Fruit fly (Drosophila melanogaster) whole organism, embryonic: ENCODE data around the gene CG31883.
A peak's percentile ranks its signal among the peaks of the same experiment; 100 is the strongest.

Experiments used
- Antp ChIP-seq: fragments of 200-800 bp; sonication (Bioruptor generic); optimal IDR thresholded peaks from 3 replicates; lab custom pipeline; 2016; ENCODE audit warnings: missing biosample characterization, missing genetic modification characterization
- CG10147 ChIP-seq: fragments of 200-800 bp; sonication (Bioruptor generic); optimal IDR thresholded peaks from 2 replicates; lab custom pipeline; 2019; ENCODE audit warnings: missing biosample characterization, mild to moderate bottlenecking, missing genetic modification characterization, moderate library complexity
- CG10979 ChIP-seq: fragments of 200-800 bp; sonication (Bioruptor generic); optimal IDR thresholded peaks from 2 replicates; lab custom pipeline; 2018; ENCODE audit warnings: missing biosample characterization, mild to moderate bottlenecking, missing genetic modification characterization, moderate library complexity
- CG12769 ChIP-seq: fragments of 200-800 bp; sonication (Bioruptor generic); optimal IDR thresholded peaks from 2 replicates; lab custom pipeline; 2019; ENCODE audit warnings: missing biosample characterization, mild to moderate bottlenecking, missing genetic modification characterization, moderate library complexity
- CG13894 ChIP-seq: fragments of 200-800 bp; sonication (Bioruptor generic); optimal IDR thresholded peaks from 3 replicates; lab custom pipeline; 2018; ENCODE audit warnings: missing biosample characterization, mild to moderate bottlenecking, missing genetic modification characterization, moderate library complexity
- CG14441 ChIP-seq: fragments of 200-800 bp; sonication (Bioruptor generic); IDR thresholded peaks from 2 replicates; pipeline ENCODE4 v1.3.6; 2022; ENCODE audit warnings: missing biosample characterization, missing genetic modification characterization
- CG15269 ChIP-seq: fragments of 200-800 bp; sonication (Bioruptor generic); optimal IDR thresholded peaks from 2 replicates; lab custom pipeline; 2018; ENCODE audit warnings: missing biosample characterization, mild to moderate bottlenecking, missing genetic modification characterization, moderate library complexity
- CG16863 ChIP-seq: fragments of 200-800 bp; sonication (Bioruptor generic); optimal IDR thresholded peaks from 3 replicates; lab custom pipeline; 2016; ENCODE audit warnings: missing biosample characterization, missing genetic modification characterization
- CG17361 ChIP-seq: fragments of 200-800 bp; sonication (Bioruptor generic); IDR thresholded peaks from 3 replicates; pipeline ENCODE4 v1.3.6; 2022; ENCODE audit warnings: missing biosample characterization, missing genetic modification characterization
- CG1832 ChIP-seq: fragments of 200-800 bp; sonication (Bioruptor generic); optimal IDR thresholded peaks from 2 replicates; lab custom pipeline; 2017; ENCODE audit warnings: missing biosample characterization, mild to moderate bottlenecking, missing genetic modification characterization, inconsistent platforms
- CG30431 ChIP-seq: fragments of 200-800 bp; sonication (Bioruptor generic); optimal IDR thresholded peaks from 2 replicates; lab custom pipeline; 2017; ENCODE audit warnings: missing biosample characterization, missing genetic modification characterization
- CG33213 ChIP-seq: fragments of 200-800 bp; sonication (Bioruptor generic); optimal IDR thresholded peaks from 3 replicates; lab custom pipeline; 2016; ENCODE audit warnings: missing biosample characterization, missing genetic modification characterization
- CG4424 ChIP-seq: fragments of 200-800 bp; sonication (Bioruptor generic); optimal IDR thresholded peaks from 3 replicates; lab custom pipeline; 2016; ENCODE audit warnings: missing biosample characterization, missing genetic modification characterization
- CG5180 ChIP-seq: fragments of 200-800 bp; sonication (Bioruptor generic); optimal IDR thresholded peaks from 3 replicates; lab custom pipeline; 2017; ENCODE audit warnings: missing biosample characterization, missing genetic modification characterization, mild to moderate bottlenecking, moderate library complexity, missing genetic modification reagents
- CG6765 ChIP-seq: fragments of 200-800 bp; sonication (Bioruptor generic); optimal IDR thresholded peaks from 3 replicates; lab custom pipeline; 2017; ENCODE audit warnings: missing biosample characterization, mild to moderate bottlenecking, missing genetic modification characterization
- CG7271 ChIP-seq: fragments of 200-800 bp; sonication (Bioruptor generic); optimal IDR thresholded peaks from 2 replicates; lab custom pipeline; 2018; ENCODE audit warnings: missing biosample characterization, mild to moderate bottlenecking, missing genetic modification characterization, moderate library complexity
- CG7963 ChIP-seq: fragments of 200-800 bp; sonication (Bioruptor generic); IDR thresholded peaks from 3 replicates; pipeline ENCODE4 v1.3.6; 2022; ENCODE audit warnings: missing biosample characterization, missing genetic modification characterization; ENCODE audit not compliant: partially characterized antibody
- CG8359 ChIP-seq: fragments of 200-800 bp; sonication (Bioruptor generic); optimal IDR thresholded peaks from 2 replicates; lab custom pipeline; 2017; ENCODE audit warnings: missing biosample characterization, mild to moderate bottlenecking, missing genetic modification characterization, borderline replicate concordance
- CG8944 ChIP-seq: fragments of 200-800 bp; sonication (Bioruptor generic); optimal IDR thresholded peaks from 3 replicates; lab custom pipeline; 2016; ENCODE audit warnings: missing biosample characterization, missing genetic modification characterization
- CHES-1-like ChIP-seq: fragments of 200-800 bp; sonication (Bioruptor generic); optimal IDR thresholded peaks from 2 replicates; lab custom pipeline; 2016; ENCODE audit warnings: missing biosample characterization, missing genetic modification characterization
- D ChIP-seq, 2 experiments: fragments of 200-800 bp in 1 of 2; fragments of >200 bp in 1 of 2; sonication (Bioruptor generic) in 1 of 2; optimal IDR thresholded peaks; 2 replicates in 1 of 2; 3 replicates in 1 of 2; lab custom pipeline; 2017; ENCODE audit warnings: mild to moderate bottlenecking in 1 of 2, missing biosample characterization in 1 of 2, missing genetic modification characterization in 1 of 2, missing genetic modification reagents in 1 of 2
- Dll ChIP-seq: fragments of 200-800 bp; sonication (Bioruptor generic); IDR thresholded peaks from 4 replicates; pipeline ENCODE4 v1.3.6; 2022; ENCODE audit warnings: missing biosample characterization, missing genetic modification characterization; ENCODE audit not compliant: partially characterized antibody
- Fer2 ChIP-seq: fragments of 200-800 bp; sonication (Bioruptor generic); optimal IDR thresholded peaks from 2 replicates; lab custom pipeline; 2018; ENCODE audit warnings: missing biosample characterization, mild to moderate bottlenecking, missing genetic modification characterization, moderate library complexity
- HLH54F ChIP-seq: fragments of 200-800 bp; sonication (Bioruptor generic); optimal IDR thresholded peaks from 3 replicates; lab custom pipeline; 2016; ENCODE audit warnings: missing biosample characterization, missing genetic modification characterization
- HLHmδ ChIP-seq: fragments of 200-800 bp; sonication (Bioruptor generic); optimal IDR thresholded peaks from 2 replicates; lab custom pipeline; 2018; ENCODE audit warnings: missing biosample characterization, mild to moderate bottlenecking, missing genetic modification characterization, moderate library complexity
- HmgD ChIP-seq: fragments of 200-800 bp; sonication (Bioruptor generic); optimal IDR thresholded peaks from 3 replicates; lab custom pipeline; 2016; ENCODE audit warnings: missing biosample characterization, missing genetic modification characterization
- HmgZ ChIP-seq: fragments of 200-800 bp; sonication (Bioruptor generic); optimal IDR thresholded peaks from 2 replicates; lab custom pipeline; 2018; ENCODE audit warnings: missing biosample characterization, mild to moderate bottlenecking, missing genetic modification characterization
- Hmx ChIP-seq: fragments of 200-800 bp; sonication (Bioruptor generic); optimal IDR thresholded peaks from 2 replicates; lab custom pipeline; 2016; ENCODE audit warnings: missing biosample characterization, missing genetic modification characterization
- Lim3 ChIP-seq: fragments of 200-800 bp; sonication (Bioruptor generic); IDR thresholded peaks from 2 replicates; pipeline ENCODE4 v1.3.6; 2022; ENCODE audit warnings: missing biosample characterization, missing genetic modification characterization
- Myb ChIP-seq: fragments of 200-800 bp; sonication (Bioruptor generic); optimal IDR thresholded peaks from 2 replicates; lab custom pipeline; 2016; ENCODE audit warnings: missing biosample characterization, missing genetic modification characterization
- Neu2 ChIP-seq: fragments of 200-800 bp; sonication (Bioruptor generic); optimal IDR thresholded peaks from 3 replicates; lab custom pipeline; 2016; ENCODE audit warnings: missing biosample characterization, missing genetic modification characterization, borderline replicate concordance
- Optix ChIP-seq: fragments of 200-800 bp; sonication (Bioruptor generic); IDR thresholded peaks from 3 replicates; pipeline ENCODE4 v1.3.6; 2022; ENCODE audit warnings: missing biosample characterization, missing genetic modification characterization
- Sox100B ChIP-seq: fragments of 200-800 bp; sonication (Bioruptor generic); optimal IDR thresholded peaks from 3 replicates; lab custom pipeline; 2018; ENCODE audit warnings: missing biosample characterization, mild to moderate bottlenecking, missing genetic modification characterization
- al ChIP-seq: fragments of 200-800 bp; sonication (Bioruptor generic); IDR thresholded peaks from 2 replicates; pipeline ENCODE4 v1.3.6; 2022; ENCODE audit warnings: missing biosample characterization, missing genetic modification characterization
- ash1 ChIP-seq: fragments of 200-800 bp; sonication (Bioruptor generic); optimal IDR thresholded peaks from 2 replicates; lab custom pipeline; 2018; ENCODE audit warnings: missing biosample characterization, mild to moderate bottlenecking, missing genetic modification characterization
- az2 ChIP-seq: fragments of 200-800 bp; sonication (Bioruptor generic); optimal IDR thresholded peaks from 3 replicates; lab custom pipeline; 2016; ENCODE audit warnings: missing biosample characterization, missing genetic modification characterization
- chinmo ChIP-seq: fragments of 200-800 bp; sonication (Bioruptor generic); IDR thresholded peaks from 4 replicates; pipeline ENCODE4 v1.3.6; 2022; ENCODE audit warnings: missing biosample characterization, missing genetic modification characterization; ENCODE audit not compliant: partially characterized antibody
- ewg ChIP-seq: fragments of 200-800 bp; sonication (Bioruptor generic); optimal IDR thresholded peaks from 3 replicates; lab custom pipeline; 2017; ENCODE audit warnings: mild to moderate bottlenecking, missing biosample characterization, missing genetic modification reagents, missing genetic modification characterization
- fru ChIP-seq: fragments of >200 bp; optimal IDR thresholded peaks from 2 replicates; lab custom pipeline; 2017
- gfzf ChIP-seq: fragments of 200-800 bp; sonication (Bioruptor generic); optimal IDR thresholded peaks from 2 replicates; lab custom pipeline; 2016; ENCODE audit warnings: missing biosample characterization, mild to moderate bottlenecking, missing genetic modification characterization, moderate library complexity
- lola ChIP-seq, 3 experiments: fragments of >200 bp in 2 of 3; fragments of 200-800 bp in 1 of 3; sonication (Bioruptor generic) in 1 of 3; optimal IDR thresholded peaks; 2 replicates each; lab custom pipeline; 2017 to 2019; ENCODE audit warnings: missing biosample characterization in 3 of 3, missing genetic modification characterization in 3 of 3, mild to moderate bottlenecking in 1 of 3, moderate library complexity in 1 of 3
- mam ChIP-seq: fragments of 200-800 bp; sonication (Bioruptor generic); optimal IDR thresholded peaks from 3 replicates; lab custom pipeline; 2016; ENCODE audit warnings: missing biosample characterization, missing genetic modification characterization
- nau ChIP-seq: fragments of 200-800 bp; sonication (Bioruptor generic); optimal IDR thresholded peaks from 3 replicates; lab custom pipeline; 2017; ENCODE audit warnings: missing biosample characterization, mild to moderate bottlenecking, missing genetic modification characterization, missing genetic modification reagents
- pfk ChIP-seq: fragments of 200-800 bp; sonication (Bioruptor generic); optimal IDR thresholded peaks from 2 replicates; lab custom pipeline; 2018; ENCODE audit warnings: missing biosample characterization, mild to moderate bottlenecking, missing genetic modification characterization, moderate library complexity
- slbo ChIP-seq: fragments of 200-800 bp; sonication (Bioruptor generic); IDR thresholded peaks from 2 replicates; pipeline ENCODE4 v1.3.6; 2022; ENCODE audit warnings: missing biosample characterization, missing genetic modification characterization
- tap ChIP-seq: fragments of 200-800 bp; optimal IDR thresholded peaks from 3 replicates; lab custom pipeline; 2019; ENCODE audit warnings: missing biosample characterization, mild to moderate bottlenecking, missing genetic modification characterization, moderate library complexity
- vvl ChIP-seq: fragments of 200-800 bp; sonication (Bioruptor generic); IDR thresholded peaks from 2 replicates; pipeline ENCODE4 v1.3.6; 2022; ENCODE audit warnings: missing biosample characterization, missing genetic modification characterization
- z ChIP-seq: fragments of 200-800 bp; sonication (Bioruptor generic); IDR thresholded peaks from 3 replicates; pipeline ENCODE4 v1.3.6; 2022; ENCODE audit warnings: missing biosample characterization, missing genetic modification characterization

The CG31883 gene

DNA sequence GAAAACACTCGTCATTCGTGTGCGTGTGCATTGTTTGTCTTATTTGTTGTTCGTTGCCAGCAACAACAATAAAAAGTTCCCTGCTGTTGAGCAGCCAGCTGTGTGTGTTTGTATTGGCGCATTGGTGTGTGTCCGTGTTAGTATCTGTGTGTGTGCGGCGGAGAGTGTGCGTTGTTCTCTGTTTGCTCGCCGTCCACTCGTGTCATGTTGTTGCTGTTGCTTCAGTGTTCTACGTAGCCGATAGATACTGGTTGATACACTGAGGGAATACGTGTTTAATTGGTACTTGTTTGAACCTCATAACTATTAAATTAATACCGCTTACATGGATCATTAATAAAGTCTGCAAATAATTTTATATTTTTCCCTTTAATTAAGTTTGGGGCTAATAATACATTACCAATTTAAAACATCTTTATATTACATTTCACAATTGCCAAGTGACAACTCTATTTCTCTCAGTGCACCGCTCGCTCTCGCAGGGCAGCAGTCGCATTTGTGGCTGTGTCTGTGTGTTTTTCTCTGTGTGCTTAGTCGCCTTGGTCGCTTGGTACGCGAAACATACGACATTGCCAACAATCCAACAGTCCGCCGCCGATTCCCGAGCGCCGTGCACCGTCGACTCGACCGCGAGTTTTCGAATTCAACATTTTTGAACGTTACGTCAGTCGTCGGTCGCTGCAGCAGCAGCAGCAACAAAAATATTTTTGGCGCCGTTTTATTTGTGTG is 40.2 kb downstream of the CG31883 start, which contains the start of gene brwl (continued):
- peak; percentile 99 for TF ChIP-seq vvl (GFP tag; lab: Robert Waterston, UW)
- peak; percentile 98 for TF ChIP-seq CG10147 (GFP tag; lab: Kevin White, UChicago)
- TF ChIP-seq HmgD (GFP tag; lab: Kevin White, UChicago) = peak; percentile 95
- TF ChIP-seq al (GFP tag; lab: Robert Waterston, UW) = peak; percentile 97
- TF ChIP-seq CG8944 = peak; percentile 97
- TF ChIP-seq Fer2 = peak; percentile 94
- TF ChIP-seq CG13894 = peak; percentile 97
- peak; percentile 97 for TF ChIP-seq CG33213 (GFP tag; lab: Kevin White, UChicago)
- TF ChIP-seq CG5180 (GFP tag; lab: Kevin White, UChicago) = peak; percentile 93
- peak; percentile 85 for TF ChIP-seq HLHmδ (GFP tag; lab: Kevin White, UChicago)
- peak; percentile 93 for TF ChIP-seq D (optimal IDR thresholded peaks at IDR 0.05; lab: Kevin White, UChicago)
- peak; percentile 99 for TF ChIP-seq D (GFP tag; optimal IDR thresholded peaks at IDR 0.05; lab: Kevin White, UChicago)
- peak; percentile 100 for TF ChIP-seq nau (GFP tag; lab: Kevin White, UChicago)
- peak; percentile 71 for TF ChIP-seq ash1 (GFP tag; lab: Kevin White, UChicago)
- peak; percentile 99 for TF ChIP-seq HmgZ (tag; lab: Kevin White, UChicago)
- TF ChIP-seq chinmo (GFP tag; lab: Robert Waterston, UW) = peak; percentile 89
- peak; percentile 95 for TF ChIP-seq Hmx (GFP tag; lab: Kevin White, UChicago)
- TF ChIP-seq CG1832 (GFP tag; lab: Kevin White, UChicago) = no peak
- TF ChIP-seq az2 (GFP tag; lab: Kevin White, UChicago) = peak; percentile 99
- TF ChIP-seq gfzf (GFP tag; lab: Kevin White, UChicago) = peak; percentile 24
- no peak for TF ChIP-seq CG7963
- peak; percentile 94 for TF ChIP-seq CG8359
- peak; percentile 98 for TF ChIP-seq slbo (GFP tag; lab: Robert Waterston, UW)
- TF ChIP-seq mam (GFP tag; lab: Kevin White, UChicago) = peak; percentile 98
- TF ChIP-seq fru (lab: Kevin White, UChicago) = no peak
- TF ChIP-seq CG16863 (GFP tag; lab: Kevin White, UChicago) = peak; percentile 98
- TF ChIP-seq ewg (GFP tag; lab: Kevin White, UChicago) = peak; percentile 97
- TF ChIP-seq lola (GFP tag; optimal IDR thresholded peaks at IDR 0.05; lab: Kevin White, UChicago) = peak in 1 of 3 experiments; percentile 99
- peak; percentile 97 for TF ChIP-seq CG7271 (tag; lab: Kevin White, UChicago)
- peak; percentile 81; the same call in 2 of the 3 replicates for TF ChIP-seq z (GFP tag; lab: Robert Waterston, UW)
- TF ChIP-seq Lim3 (GFP tag; lab: Robert Waterston, UW) = peak; percentile 92
- TF ChIP-seq HLH54F = peak; percentile 97
- peak; percentile 26 for TF ChIP-seq pfk (GFP tag; lab: Kevin White, UChicago)
- TF ChIP-seq CG15269 (tag; lab: Kevin White, UChicago) = peak; percentile 99
- TF ChIP-seq CG6765 = peak; percentile 98
- peak; percentile 99 for TF ChIP-seq CG17361 (GFP tag; lab: Robert Waterston, UW)
- TF ChIP-seq CG12769 = peak; percentile 99
- peak; percentile 98 for TF ChIP-seq CG30431
- TF ChIP-seq Antp = peak; percentile 97
- TF ChIP-seq Optix (GFP tag; lab: Robert Waterston, UW) = peak; percentile 93; the same call in 2 of the 3 replicates
- TF ChIP-seq CG14441 (GFP tag; lab: Robert Waterston, UW) = peak; percentile 98
- TF ChIP-seq CG4424 (GFP tag; lab: Kevin White, UChicago) = peak; percentile 99
- peak; percentile 99 for TF ChIP-seq Sox100B (GFP tag; lab: Kevin White, UChicago)
- TF ChIP-seq Dll (GFP tag; lab: Robert Waterston, UW) = no peak
- TF ChIP-seq Myb (GFP tag; lab: Kevin White, UChicago) = peak; percentile 87
- TF ChIP-seq tap = peak; percentile 99
- TF ChIP-seq CG10979 = peak; percentile 99
- peak; percentile 97 for TF ChIP-seq CHES-1-like (GFP tag; lab: Kevin White, UChicago)
- peak; percentile 93 for TF ChIP-seq Neu2 (GFP tag; lab: Kevin White, UChicago)
